Fruit fly (Drosophila melanogaster): ENCODE measurements around the gene CG34280.

The CG34280 gene

DNA sequence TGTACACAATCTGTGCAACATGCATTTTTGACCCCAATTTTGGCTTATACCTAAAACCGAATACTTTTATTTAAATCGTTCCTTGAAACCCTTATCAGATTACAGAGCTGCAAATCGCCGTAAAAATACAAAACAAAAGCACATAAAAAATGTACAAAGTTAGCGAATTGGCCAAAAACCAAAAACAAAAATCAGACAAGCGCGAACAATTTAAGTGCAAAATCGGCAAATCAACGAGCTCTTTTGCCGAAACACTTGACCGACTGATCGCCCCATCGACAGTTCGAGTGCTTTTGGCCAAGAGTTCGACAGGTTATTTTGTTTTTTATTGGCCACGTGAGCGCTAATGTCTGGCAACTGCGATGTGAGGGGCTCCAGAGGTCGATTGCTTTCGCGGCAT is 21.6 kb downstream of the CG34280 start:
- no peak for TF ChIP-seq noc (tag; optimal IDR thresholded peaks at IDR 0.05)

DNA sequence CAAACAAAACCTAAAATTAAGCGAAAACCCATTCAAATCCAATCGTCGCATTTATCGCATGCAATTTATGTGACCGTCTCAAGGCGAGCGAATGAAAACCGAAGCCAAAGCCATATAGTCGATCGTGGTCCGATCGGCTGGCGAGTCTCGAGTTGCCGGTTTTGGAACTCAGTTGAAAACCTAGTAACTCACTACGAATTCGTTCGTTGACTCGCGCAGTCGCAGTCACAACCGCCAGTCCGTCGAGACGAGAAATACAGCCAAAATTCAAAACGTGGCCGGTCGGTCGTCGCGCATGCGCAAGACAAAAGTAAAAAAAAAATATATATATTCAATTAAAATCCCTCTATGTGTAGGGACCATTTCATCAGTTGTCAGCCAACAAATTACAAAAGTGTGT is 23.8 kb downstream of the CG34280 start, which contains the start of gene lute:
Gene lute (plus strand): TSS at position 203 of the 400 bp plus-strand sequence.
- TF ChIP-seq noc (tag; optimal IDR thresholded peaks at IDR 0.05): no peak

DNA sequence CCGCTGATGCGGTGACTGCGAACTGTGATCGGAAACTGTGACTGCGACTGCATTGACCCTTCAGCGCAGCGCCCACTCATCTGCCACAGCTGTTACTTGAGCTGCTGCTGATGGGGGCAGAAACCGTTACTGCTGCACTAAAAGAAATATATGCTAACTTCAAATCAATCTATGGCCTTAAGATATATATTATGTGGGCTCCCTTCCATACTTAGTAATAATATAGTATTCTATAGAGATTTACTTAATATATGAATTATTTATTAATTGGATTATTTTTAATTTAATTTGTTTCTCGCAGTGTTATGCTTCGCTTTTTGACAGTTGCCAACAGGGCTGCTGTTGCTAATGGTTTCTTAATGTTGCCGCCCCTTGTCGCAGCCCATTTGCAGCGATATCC is 24.5 kb downstream of the CG34280 start:
- TF ChIP-seq noc (tag; optimal IDR thresholded peaks at IDR 0.05): no peak

DNA sequence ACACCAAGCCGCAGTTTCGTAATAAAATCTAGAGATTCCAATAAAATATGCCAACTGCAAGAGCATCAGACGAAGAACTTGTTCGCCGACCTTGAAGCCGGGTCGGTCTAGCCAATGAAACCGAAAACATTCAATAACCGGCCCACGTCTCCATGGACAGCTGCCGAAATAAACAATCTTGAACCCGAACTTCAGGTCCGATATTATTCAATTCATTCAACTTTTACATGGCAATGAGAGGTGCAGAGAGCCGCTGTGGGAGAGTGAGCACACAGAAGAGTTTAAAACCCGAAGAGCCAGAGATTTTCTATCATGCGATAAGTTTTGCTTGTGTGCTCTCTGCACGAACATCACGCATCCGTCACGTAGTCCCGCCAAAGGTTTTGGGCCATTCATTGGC is 26.0 kb downstream of the CG34280 start:
- no peak for TF ChIP-seq noc (tag; optimal IDR thresholded peaks at IDR 0.05)

DNA sequence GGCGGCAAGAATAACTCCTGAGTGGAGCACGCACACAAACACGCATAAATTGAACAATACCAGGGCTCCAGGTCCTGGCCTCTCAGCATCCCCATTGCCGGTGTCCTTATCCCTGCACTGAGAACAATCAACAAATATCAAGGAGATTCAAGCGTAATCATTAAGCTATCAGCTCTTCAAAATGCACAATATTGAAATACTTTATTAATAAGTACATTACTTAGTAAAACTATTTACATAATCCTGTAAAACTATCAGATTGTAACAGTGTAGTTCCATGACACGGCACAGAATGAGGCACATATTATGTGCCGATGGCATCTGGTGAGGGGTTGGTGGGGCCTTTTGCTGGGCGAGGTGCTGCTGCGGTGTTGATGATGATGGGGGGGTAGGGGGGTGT is 32.4 kb downstream of the CG34280 start:
- no peak for TF ChIP-seq noc (tag; optimal IDR thresholded peaks at IDR 0.05)

DNA sequence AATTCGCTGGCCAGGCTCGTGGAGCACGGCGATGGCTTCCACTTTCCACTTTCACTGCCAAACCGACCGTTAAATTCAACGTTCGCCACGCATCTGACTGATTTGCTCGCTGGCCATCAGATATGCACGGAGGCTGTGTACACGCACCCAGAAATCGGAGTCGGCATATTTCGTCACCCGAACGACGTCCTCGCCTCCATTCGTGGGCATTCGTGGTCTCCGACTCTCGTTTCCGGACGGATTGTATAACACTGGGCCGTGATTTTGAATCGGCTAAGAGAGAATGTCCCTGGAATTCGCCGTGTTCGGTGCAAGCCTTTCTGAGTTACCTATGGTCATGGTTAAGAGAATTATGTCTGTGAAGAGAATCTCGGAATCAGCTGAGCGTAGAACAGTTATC is 37.5 kb downstream of the CG34280 start, which contains the start of gene beat-IIa:
Gene beat-IIa (minus strand): TSS at position 97 of the 400 bp plus-strand sequence.
- no peak for TF ChIP-seq noc (tag; optimal IDR thresholded peaks at IDR 0.05)

DNA sequence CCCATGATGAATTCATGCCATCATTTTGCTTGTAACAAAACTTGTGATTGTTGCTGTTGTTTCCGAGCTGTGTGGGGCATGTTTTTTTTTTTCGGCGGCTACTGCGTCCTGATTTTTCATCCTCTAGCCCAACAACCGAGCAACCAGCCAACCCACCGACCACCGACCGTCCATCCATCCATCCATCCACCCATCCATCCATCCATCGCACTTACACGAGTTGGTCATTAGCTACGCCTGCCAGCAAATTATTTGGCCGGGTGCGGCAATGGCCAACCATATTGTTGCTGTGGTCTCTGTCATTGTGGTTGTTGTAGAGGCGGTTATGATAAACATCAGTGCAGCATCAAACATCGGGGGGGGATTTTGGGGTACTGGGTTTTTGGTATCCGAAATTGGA is 44.1 kb downstream of the CG34280 start:
- TF ChIP-seq noc (tag; optimal IDR thresholded peaks at IDR 0.05): no peak

Measured in whole organism, larva.